Fruit fly (Drosophila melanogaster) whole organism, adult: ENCODE data around the gene Ibf1.

Experiments
- CG11617 ChIP-seq: fragments of 200-800 bp; sonication (Bioruptor generic); optimal IDR thresholded peaks from 2 replicates; lab custom pipeline; 2017; ENCODE audit warnings: mild to moderate bottlenecking, missing biosample characterization, missing genetic modification reagents, missing genetic modification characterization
- CG14711 ChIP-seq: fragments of 200-800 bp; sonication (Bioruptor generic); optimal IDR thresholded peaks from 2 replicates; lab custom pipeline; 2018; ENCODE audit warnings: missing biosample characterization, mild to moderate bottlenecking, missing genetic modification characterization, moderate library complexity
- CG33017 ChIP-seq: fragments of 200-800 bp; sonication (Bioruptor generic); optimal IDR thresholded peaks from 2 replicates; lab custom pipeline; 2018; ENCODE audit warnings: missing biosample characterization, mild to moderate bottlenecking, missing genetic modification characterization, moderate library complexity
- CG7045 ChIP-seq: fragments of 200-800 bp; sonication (Bioruptor generic); optimal IDR thresholded peaks from 2 replicates; lab custom pipeline; 2017; ENCODE audit warnings: missing biosample characterization, mild to moderate bottlenecking, missing genetic modification characterization
- CG7101 ChIP-seq: fragments of 200-800 bp; sonication (Bioruptor generic); optimal IDR thresholded peaks from 2 replicates; lab custom pipeline; 2018; ENCODE audit warnings: missing biosample characterization, mild to moderate bottlenecking, missing genetic modification characterization, moderate library complexity
- Clk ChIP-seq: fragments of 200-800 bp; sonication (Bioruptor generic); optimal IDR thresholded peaks from 2 replicates; lab custom pipeline; 2017; ENCODE audit warnings: missing biosample characterization, missing genetic modification characterization
- Crg-1 ChIP-seq: fragments of 200-800 bp; sonication (Bioruptor generic); optimal IDR thresholded peaks from 2 replicates; lab custom pipeline; 2016; ENCODE audit warnings: missing biosample characterization, missing genetic modification characterization
- Hr96 ChIP-seq: fragments of 200-800 bp; sonication (Bioruptor generic); optimal IDR thresholded peaks from 2 replicates; lab custom pipeline; 2016; ENCODE audit warnings: missing biosample characterization, missing genetic modification characterization
- Mnt ChIP-seq: fragments of 200-800 bp; sonication (Bioruptor generic); optimal IDR thresholded peaks from 2 replicates; lab custom pipeline; 2016; ENCODE audit warnings: missing biosample characterization, mild to moderate bottlenecking, missing genetic modification characterization
- cic ChIP-seq: fragments of 200-800 bp; sonication (Bioruptor generic); optimal IDR thresholded peaks from 2 replicates; lab custom pipeline; 2017; ENCODE audit warnings: missing biosample characterization, mild to moderate bottlenecking, missing genetic modification characterization, moderate library complexity
- kay ChIP-seq: fragments of 200-800 bp; sonication (Bioruptor generic); peaks from one replicate; lab custom pipeline; 2016; ENCODE audit warnings: missing biosample characterization, missing genetic modification characterization, borderline replicate concordance
- ovo ChIP-seq: fragments of 200-800 bp; sonication (Bioruptor generic); optimal IDR thresholded peaks from 2 replicates; lab custom pipeline; 2016; ENCODE audit warnings: missing biosample characterization, missing genetic modification characterization
- tj ChIP-seq: fragments of 200-800 bp; sonication (Bioruptor generic); optimal IDR thresholded peaks from 3 replicates; lab custom pipeline; 2017; ENCODE audit warnings: missing biosample characterization, mild to moderate bottlenecking, missing genetic modification characterization, moderate library complexity
- toe ChIP-seq: fragments of 200-800 bp; sonication (Bioruptor generic); optimal IDR thresholded peaks from 2 replicates; lab custom pipeline; 2016; ENCODE audit warnings: missing biosample characterization, missing genetic modification characterization

- TF ChIP-seq Mnt (GFP tag; lab: Kevin White, UChicago) = no peak
- TF ChIP-seq Crg-1 = no peak
- no peak for TF ChIP-seq CG7101 (tag; lab: Kevin White, UChicago)
- no peak for TF ChIP-seq kay (GFP tag; lab: Kevin White, UChicago)
- TF ChIP-seq toe (GFP tag; lab: Kevin White, UChicago) = no peak
- TF ChIP-seq CG33017 (tag; lab: Kevin White, UChicago) = no peak
- TF ChIP-seq tj (GFP tag; lab: Kevin White, UChicago) = no peak
- TF ChIP-seq CG14711 (tag; lab: Kevin White, UChicago) = no peak
- no peak for TF ChIP-seq CG7045
- TF ChIP-seq cic (GFP tag; lab: Kevin White, UChicago) = no peak
- no peak for TF ChIP-seq ovo (GFP tag; lab: Kevin White, UChicago)
- TF ChIP-seq Clk = no peak
- no peak for TF ChIP-seq CG11617
- no peak for TF ChIP-seq Hr96 (GFP tag; lab: Kevin White, UChicago)
These were observed 41.2 kb upstream of the Ibf1 start for dm6 chr3R:9217607-9218006.
